Fruit fly (Drosophila melanogaster): Measurements from ENCODE around the gene Tm2.

The Tm2 gene

DNA sequence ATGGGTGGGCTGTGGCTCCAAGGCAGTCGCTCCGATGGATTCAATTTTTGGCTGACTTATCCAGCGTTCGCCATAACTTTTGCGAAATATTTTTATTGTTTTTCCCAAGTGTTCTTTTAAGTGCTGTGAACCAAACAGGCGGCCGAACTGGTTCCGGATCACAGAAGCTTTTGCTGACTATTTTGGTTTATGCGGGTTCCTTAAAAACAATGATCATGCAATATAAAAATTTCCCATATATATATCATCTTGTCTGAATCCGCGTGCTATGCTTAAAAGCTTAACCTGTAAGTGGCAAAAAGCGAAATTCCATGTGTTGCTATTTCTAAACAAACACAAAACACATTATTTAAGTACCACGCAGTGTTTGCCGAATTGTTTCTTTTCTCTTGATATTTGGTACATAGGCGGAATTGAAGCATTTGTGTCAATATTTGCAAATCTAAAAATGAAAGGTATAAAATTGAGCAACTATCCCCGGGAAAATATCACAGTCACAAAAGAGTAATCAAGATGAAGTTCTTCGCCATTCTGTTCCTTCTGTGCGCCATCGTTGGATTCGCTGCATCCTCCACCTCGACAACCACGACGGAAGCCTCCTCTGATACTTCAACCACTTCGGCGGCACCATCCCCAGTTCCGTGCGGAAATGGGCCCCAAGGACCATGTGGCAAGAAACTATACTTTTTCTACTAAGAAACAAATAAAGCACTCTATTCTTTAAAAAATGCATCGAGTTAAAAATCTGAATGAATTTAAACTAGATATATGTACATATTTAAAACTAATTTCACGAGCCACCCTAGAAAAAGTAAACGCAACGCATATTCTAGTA lies 10.1 kb downstream of the Tm2 start, which contains the start of the genes CG6276 and CG44040:
Gene CG6276 (minus strand): TSS at position 158 of the 835 bp plus-strand sequence.
Gene CG44040 (plus strand): TSS at position 467 of the 835 bp plus-strand sequence.
- TF ChIP-seq CG13204 (GFP tag; optimal IDR thresholded peaks at IDR 0.05) = no peak
- TF ChIP-seq CG32121 (GFP tag; IDR thresholded peaks at IDR 0.05) = peak; percentile 35
- 0 out of 2 replicates have a peak, but pooled peaks have one; percentile 4 for TF ChIP-seq rn (GFP tag; IDR thresholded peaks at IDR 0.05)
- peak; percentile 46 for TF ChIP-seq CG15710 (tag; optimal IDR thresholded peaks at IDR 0.05)
- no peak for TF ChIP-seq gl (tag; optimal IDR thresholded peaks at IDR 0.05)
- TF ChIP-seq EcR (GFP tag; optimal IDR thresholded peaks at IDR 0.05) = no peak
- peak; percentile 25 for TF ChIP-seq CG9948 (tag; optimal IDR thresholded peaks at IDR 0.05)
- peak; percentile 71 for TF ChIP-seq fd96Ca (GFP tag; IDR thresholded peaks at IDR 0.05)
- no peak for TF ChIP-seq D1 (tag; optimal IDR thresholded peaks at IDR 0.05)
- TF ChIP-seq Snoo (tag; optimal IDR thresholded peaks at IDR 0.05) = peak; percentile 61
- peak; percentile 44 for TF ChIP-seq CG17806 (tag; optimal IDR thresholded peaks at IDR 0.05)
- TF ChIP-seq CG12605 (GFP tag; IDR thresholded peaks at IDR 0.05) = 0 out of 2 replicates have a peak, but pooled peaks have one; percentile 9
- peak; percentile 98 for TF ChIP-seq CG8159 (tag; optimal IDR thresholded peaks at IDR 0.05)
- peak; percentile 59 for TF ChIP-seq CG8301 (tag; optimal IDR thresholded peaks at IDR 0.05)
- TF ChIP-seq CG14655 (GFP tag; optimal IDR thresholded peaks at IDR 0.05) = no peak
- TF ChIP-seq CG4496 (GFP tag; IDR thresholded peaks at IDR 0.05) = peak; percentile 53; the same call in 2 of the 3 replicates
- peak; percentile 50 for TF ChIP-seq CG34367 (tag; optimal IDR thresholded peaks at IDR 0.05)
- TF ChIP-seq Pif1A (GFP tag; optimal IDR thresholded peaks at IDR 0.05) = no peak
- TF ChIP-seq Ets98B (GFP tag; IDR thresholded peaks at IDR 0.05) = peak; percentile 73
- no peak for TF ChIP-seq CG10348 (GFP tag; IDR thresholded peaks at IDR 0.05)
- no peak for TF ChIP-seq Pif1B (GFP tag; optimal IDR thresholded peaks at IDR 0.05)

DNA sequence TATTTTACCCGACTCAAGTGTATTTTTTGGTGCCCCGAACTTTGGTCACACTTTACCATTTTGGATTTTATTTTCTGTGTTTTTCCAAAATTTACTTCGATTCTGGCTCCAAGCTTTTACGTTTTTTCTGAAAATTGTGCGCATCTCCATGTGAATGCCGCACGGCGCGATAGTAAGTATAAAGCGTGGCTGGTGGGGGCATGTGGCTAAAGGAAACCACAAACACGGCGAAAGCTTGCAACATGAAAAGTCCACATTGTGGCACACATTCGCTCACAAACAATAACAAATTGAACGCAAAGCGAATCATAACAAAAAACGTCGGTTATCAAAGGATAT lies 10.7 kb downstream of the Tm2 start, which contains the start of gene ear:
Gene ear (plus strand): TSS at position 10 of the 339 bp plus-strand sequence.
- TF ChIP-seq CG8301 (tag; optimal IDR thresholded peaks at IDR 0.05) (no peak), CG14655 (GFP tag; optimal IDR thresholded peaks at IDR 0.05) (no peak), CG13204 (GFP tag; optimal IDR thresholded peaks at IDR 0.05) (no peak), CG10348 (GFP tag; IDR thresholded peaks at IDR 0.05) (no peak), Snoo (tag; optimal IDR thresholded peaks at IDR 0.05) (no peak), D1 (tag; optimal IDR thresholded peaks at IDR 0.05) (no peak), CG15710 (tag; optimal IDR thresholded peaks at IDR 0.05) (no peak), CG34367 (tag; optimal IDR thresholded peaks at IDR 0.05) (no peak), Ets98B (GFP tag; IDR thresholded peaks at IDR 0.05) (no peak), EcR (GFP tag; optimal IDR thresholded peaks at IDR 0.05) (no peak), CG4496 (GFP tag; IDR thresholded peaks at IDR 0.05) (no peak), gl (tag; optimal IDR thresholded peaks at IDR 0.05) (no peak), rn (GFP tag; IDR thresholded peaks at IDR 0.05) (no peak), fd96Ca (GFP tag; IDR thresholded peaks at IDR 0.05) (no peak), CG17806 (tag; optimal IDR thresholded peaks at IDR 0.05) (no peak), Pif1B (GFP tag; optimal IDR thresholded peaks at IDR 0.05) (no peak), Pif1A (GFP tag; optimal IDR thresholded peaks at IDR 0.05) (no peak), CG8159 (tag; optimal IDR thresholded peaks at IDR 0.05) (no peak), CG9948 (tag; optimal IDR thresholded peaks at IDR 0.05) (no peak), CG32121 (GFP tag; IDR thresholded peaks at IDR 0.05) (no peak)

DNA sequence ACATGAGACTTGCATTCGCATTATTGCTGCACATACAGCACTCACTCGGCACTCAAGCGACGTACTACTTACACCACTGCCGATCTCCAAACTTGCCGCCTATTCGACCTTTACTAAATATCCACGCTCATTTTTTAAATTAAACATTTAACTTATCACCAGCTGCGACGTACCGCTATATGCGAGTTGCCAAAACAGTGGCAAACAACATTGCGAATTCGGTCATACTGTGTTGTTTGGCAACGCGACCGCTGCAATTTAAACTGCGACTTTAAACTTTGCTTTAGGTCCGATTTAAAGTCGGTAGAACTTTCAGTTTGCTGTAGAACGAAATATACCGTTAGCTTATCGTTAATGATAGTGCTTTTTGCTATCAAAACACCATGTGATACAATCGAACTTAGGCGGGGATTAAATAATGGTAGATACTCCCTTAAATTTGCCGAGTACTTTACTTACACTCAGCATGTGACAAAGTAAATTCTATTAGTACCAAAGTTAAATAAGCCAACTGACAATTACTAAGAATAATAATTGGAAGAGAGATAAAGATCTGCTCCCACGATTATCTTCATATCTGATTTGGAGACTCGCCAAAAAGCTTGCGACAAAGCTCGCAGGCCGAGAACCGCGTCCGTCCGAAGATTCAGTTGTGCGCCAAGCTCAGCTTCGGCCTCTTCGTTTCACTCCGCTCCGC lies 18.2 kb downstream of the Tm2 start, which contains the start of the genes CG6236 and ea:
Gene CG6236 (minus strand): TSS at position 187 of the 697 bp plus-strand sequence.
Gene ea (plus strand): TSS at position 647 of the 697 bp plus-strand sequence.
- TF ChIP-seq CG15710 (tag; optimal IDR thresholded peaks at IDR 0.05) = no peak

DNA sequence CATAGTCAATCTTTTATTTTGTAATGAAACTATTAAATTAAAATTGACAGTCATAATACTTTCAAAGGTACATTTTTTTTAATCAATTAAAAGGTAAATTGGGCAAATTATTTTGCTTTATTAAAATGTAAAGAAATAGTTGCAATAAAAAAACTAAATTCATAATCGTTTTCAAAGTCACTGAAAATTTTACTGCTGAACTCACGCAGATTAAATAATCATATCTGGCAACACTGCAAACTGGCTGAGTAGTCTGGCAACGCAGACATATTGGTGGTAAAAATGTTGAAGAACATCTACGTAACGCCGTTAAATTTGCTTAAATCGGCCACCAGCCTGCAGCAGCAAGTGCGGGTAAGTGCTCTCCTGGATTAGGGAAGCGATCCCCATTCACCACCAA lies 20.5 kb downstream of the Tm2 start, which contains the start of gene mRpL9:
Gene mRpL9 (plus strand): TSS at position 267 of the 400 bp plus-strand sequence.
- no peak for TF ChIP-seq CG4496 (GFP tag; IDR thresholded peaks at IDR 0.05)
- TF ChIP-seq CG15710 (tag; optimal IDR thresholded peaks at IDR 0.05) = peak; percentile 5

DNA sequence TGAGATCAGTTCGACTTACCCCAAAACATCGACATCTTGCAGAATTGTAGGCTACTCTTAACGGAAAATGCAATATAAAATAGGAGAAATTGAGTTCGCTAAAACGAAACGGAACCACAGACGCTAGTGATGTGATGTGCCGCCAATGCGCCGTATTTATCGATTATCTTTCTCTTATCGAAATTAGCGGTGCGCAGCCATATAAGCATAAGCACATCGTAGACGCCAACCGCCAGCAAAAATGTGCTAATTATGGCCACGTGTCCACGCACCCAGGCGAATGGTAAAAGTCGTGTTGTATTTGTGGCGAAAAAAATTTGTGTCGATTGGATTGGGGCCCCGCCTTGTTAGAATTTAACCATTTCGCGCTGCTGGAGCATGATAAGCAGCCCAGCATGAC lies 23.0 kb downstream of the Tm2 start, which contains the start of the genes Fkbp39 and Cyfip:
Gene Fkbp39 (minus strand): TSS at position 140 of the 400 bp plus-strand sequence.
Gene Cyfip (plus strand): TSS at position 273 of the 400 bp plus-strand sequence.
- TF ChIP-seq CG15710 (tag; optimal IDR thresholded peaks at IDR 0.05) = no peak
- TF ChIP-seq D1 (tag; optimal IDR thresholded peaks at IDR 0.05) = no peak
- TF ChIP-seq CG9948 (tag; optimal IDR thresholded peaks at IDR 0.05) = no peak
- TF ChIP-seq CG4496 (GFP tag; IDR thresholded peaks at IDR 0.05) = peak; percentile 11; the same call in 1 of the 3 replicates

DNA sequence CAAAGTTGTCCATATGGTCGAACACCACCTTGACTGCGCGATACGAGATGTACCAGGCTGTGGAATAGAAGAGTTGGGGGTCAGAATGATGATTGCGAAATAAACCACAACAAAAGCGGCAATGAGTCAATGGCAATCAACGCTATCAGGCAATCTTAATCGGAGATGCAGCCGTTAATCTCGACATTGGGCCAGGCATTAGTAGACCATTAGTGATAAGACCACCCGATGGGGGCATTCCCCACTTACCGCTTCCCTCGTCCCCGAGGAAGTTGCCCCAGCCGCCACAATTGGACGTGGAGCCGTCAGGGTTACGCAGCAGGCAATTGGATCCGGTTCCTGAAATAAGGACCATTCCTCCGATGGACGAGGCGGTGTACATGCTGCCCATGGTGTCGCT lies 29.1 kb downstream of the Tm2 start:
- TF ChIP-seq CG12605 (GFP tag; IDR thresholded peaks at IDR 0.05) (no peak), CG13204 (GFP tag; optimal IDR thresholded peaks at IDR 0.05) (no peak), CG17806 (tag; optimal IDR thresholded peaks at IDR 0.05) (no peak), CG15710 (tag; optimal IDR thresholded peaks at IDR 0.05) (no peak), CG34367 (tag; optimal IDR thresholded peaks at IDR 0.05) (no peak), CG10348 (GFP tag; IDR thresholded peaks at IDR 0.05) (no peak)

Measured in whole organism, pupa.